Fruit fly (Drosophila melanogaster) whole organism: ENCODE results near the gene CG14015.

Source experiments
- pan ChIP-seq: fragments of >200 bp; optimal IDR thresholded peaks from 2 replicates; lab custom pipeline; 2017
- psq ChIP-seq: fragments of >200 bp; optimal IDR thresholded peaks from 2 replicates; lab custom pipeline; 2017

dm6 chr2L:5546207-5546517 lies 7.2 kb upstream of the CG14015 start:
- TF ChIP-seq psq (no peak), pan (lab: Kevin White, UChicago) (no peak)
